Worm (Caenorhabditis elegans): Measurements from ENCODE around the gene rpoa-49.

Gene rpoa-49

ce11 chrII:57873-58272 lies 13.0 kb downstream of the rpoa-49 start:
- TF ChIP-seq nhr-77 (tag; optimal IDR thresholded peaks at IDR 0.05) (no peak), aly-2 (tag; optimal IDR thresholded peaks at IDR 0.05) (no peak), ZK546.5 (tag; optimal IDR thresholded peaks at IDR 0.05) (no peak), unc-62 (GFP tag; optimal IDR thresholded peaks at IDR 0.05) (no peak), nhr-21 (tag; optimal IDR thresholded peaks at IDR 0.05) (no peak), R02D3.7 (tag; optimal IDR thresholded peaks at IDR 0.05) (no peak), sem-4 (tag; optimal IDR thresholded peaks at IDR 0.05) (no peak)

ce11 chrII:60049-60448 lies 15.2 kb downstream of the rpoa-49 start:
- TF ChIP-seq fos-1 (tag; optimal IDR thresholded peaks at IDR 0.05) (peak; percentile 46), nhr-129 (tag; optimal IDR thresholded peaks at IDR 0.05) (peak; percentile 11), unc-55 (GFP tag; optimal IDR thresholded peaks at IDR 0.05) (no peak), elt-1 (tag; optimal IDR thresholded peaks at IDR 0.05) (no peak), nhr-77 (tag; optimal IDR thresholded peaks at IDR 0.05) (no peak), alr-1 (tag; optimal IDR thresholded peaks at IDR 0.05) (no peak), nhr-21 (tag; optimal IDR thresholded peaks at IDR 0.05) (peak; percentile 29), unc-62 (GFP tag; optimal IDR thresholded peaks at IDR 0.05) (no peak), R02D3.7 (tag; optimal IDR thresholded peaks at IDR 0.05) (no peak), nhr-25 (tag; optimal IDR thresholded peaks at IDR 0.05) (peak; percentile 61)

- no peak for TF ChIP-seq F13H6.1 (tag; optimal IDR thresholded peaks at IDR 0.05)
- no peak for TF ChIP-seq peb-1 (tag; optimal IDR thresholded peaks at IDR 0.05)
- TF ChIP-seq sem-4 (tag; optimal IDR thresholded peaks at IDR 0.05) = no peak
- no peak for TF ChIP-seq Y55F3AM.14 (GFP tag; optimal IDR thresholded peaks at IDR 0.05)
- TF ChIP-seq snpc-4 (tag; optimal IDR thresholded peaks at IDR 0.05) = no peak
- TF ChIP-seq nhr-23 (tag; optimal IDR thresholded peaks at IDR 0.05) = no peak
- no peak for TF ChIP-seq ama-1 (optimal IDR thresholded peaks at IDR 0.05)
- no peak for TF ChIP-seq fos-1 (tag; optimal IDR thresholded peaks at IDR 0.05)
- TF ChIP-seq ztf-1 (GFP tag; conservative IDR thresholded peaks at IDR 0.05) = no peak
- TF ChIP-seq egl-27 (tag; optimal IDR thresholded peaks at IDR 0.05) = no peak
- no peak for TF ChIP-seq ZK546.5 (tag; optimal IDR thresholded peaks at IDR 0.05)
- TF ChIP-seq lin-11 (tag; optimal IDR thresholded peaks at IDR 0.05) = no peak
- TF ChIP-seq alr-1 (tag; optimal IDR thresholded peaks at IDR 0.05) = no peak
- no peak for TF ChIP-seq unc-62 (GFP tag; optimal IDR thresholded peaks at IDR 0.05)
- TF ChIP-seq zag-1 (tag; optimal IDR thresholded peaks at IDR 0.05) = no peak
- no peak for TF ChIP-seq nhr-11 (tag; optimal IDR thresholded peaks at IDR 0.05)
- no peak for TF ChIP-seq sma-9 (GFP tag; optimal IDR thresholded peaks at IDR 0.05)
- no peak for TF ChIP-seq sma-9 (tag; optimal IDR thresholded peaks at IDR 0.05)
Observed at ce11 chrII:61013-61412, 16.2 kb downstream of the rpoa-49 start, which contains the start of gene C23H3.2. TSS of gene C23H3.2 (plus strand) at chrII:61313.

- TF ChIP-seq fos-1 (tag; optimal IDR thresholded peaks at IDR 0.05) = peak; percentile 76
- TF ChIP-seq ceh-16 (tag; optimal IDR thresholded peaks at IDR 0.05) = no peak
Observed at ce11 chrII:65484-65883, 20.6 kb downstream of the rpoa-49 start.

- TF ChIP-seq aly-2 (tag; optimal IDR thresholded peaks at IDR 0.05) = no peak
- TF ChIP-seq nhr-21 (tag; optimal IDR thresholded peaks at IDR 0.05) = peak; percentile 67
- no peak for TF ChIP-seq skn-1 (tag; optimal IDR thresholded peaks at IDR 0.05)
- no peak for TF ChIP-seq elt-1 (tag; optimal IDR thresholded peaks at IDR 0.05)
- TF ChIP-seq nhr-129 (tag; optimal IDR thresholded peaks at IDR 0.05) = no peak
- no peak for TF ChIP-seq zag-1 (tag; optimal IDR thresholded peaks at IDR 0.05)
- TF ChIP-seq snpc-4 (tag; optimal IDR thresholded peaks at IDR 0.05) = no peak
- no peak for TF ChIP-seq nhr-23 (tag; optimal IDR thresholded peaks at IDR 0.05)
- TF ChIP-seq C34F6.9 (tag; optimal IDR thresholded peaks at IDR 0.05) = peak; percentile 29
- TF ChIP-seq egl-27 (tag; optimal IDR thresholded peaks at IDR 0.05) = no peak
- TF ChIP-seq peb-1 (tag; optimal IDR thresholded peaks at IDR 0.05) = peak; percentile 95
- no peak for TF ChIP-seq nhr-6 (tag; optimal IDR thresholded peaks at IDR 0.05)
- TF ChIP-seq lsy-2 (tag; optimal IDR thresholded peaks at IDR 0.05) = peak in 1 of 2 experiments; percentile 40
- peak; percentile 63 for TF ChIP-seq blmp-1 (tag; optimal IDR thresholded peaks at IDR 0.05; ENCODE audit: insufficient read depth)
- peak; percentile 73 for TF ChIP-seq nhr-25 (tag; optimal IDR thresholded peaks at IDR 0.05)
- TF ChIP-seq mdl-1 (tag; optimal IDR thresholded peaks at IDR 0.05) = peak in 1 of 2 experiments; percentile 29
- TF ChIP-seq ZK546.5 (tag; optimal IDR thresholded peaks at IDR 0.05) = no peak
- no peak for TF ChIP-seq nhr-237 (tag; optimal IDR thresholded peaks at IDR 0.05)
- TF ChIP-seq nhr-11 (tag; optimal IDR thresholded peaks at IDR 0.05) = no peak
- TF ChIP-seq lin-11 (tag; optimal IDR thresholded peaks at IDR 0.05) = no peak
- no peak for TF ChIP-seq sma-9 (GFP tag; optimal IDR thresholded peaks at IDR 0.05)
- TF ChIP-seq sma-9 (tag; optimal IDR thresholded peaks at IDR 0.05) = no peak
- no peak for TF ChIP-seq crh-2 (tag; optimal IDR thresholded peaks at IDR 0.05)
- no peak for TF ChIP-seq mbf-1 (tag; optimal IDR thresholded peaks at IDR 0.05)
- TF ChIP-seq nhr-10 (tag; optimal IDR thresholded peaks at IDR 0.05) = no peak
- TF ChIP-seq nhr-12 (tag; optimal IDR thresholded peaks at IDR 0.05) = no peak
- TF ChIP-seq unc-62 (GFP tag; optimal IDR thresholded peaks at IDR 0.05) = no peak
- no peak for TF ChIP-seq ztf-11 (tag; optimal IDR thresholded peaks at IDR 0.05)
- TF ChIP-seq mab-5 (tag; optimal IDR thresholded peaks at IDR 0.05) = no peak
- TF ChIP-seq nhr-77 (tag; optimal IDR thresholded peaks at IDR 0.05) = no peak
- peak; percentile 78 for TF ChIP-seq fos-1 (tag; optimal IDR thresholded peaks at IDR 0.05)
- peak; percentile 68 for TF ChIP-seq sem-4 (tag; optimal IDR thresholded peaks at IDR 0.05)
- TF ChIP-seq Y55F3AM.14 (GFP tag; optimal IDR thresholded peaks at IDR 0.05) = peak; percentile 23
- TF ChIP-seq lin-13 (GFP tag; optimal IDR thresholded peaks at IDR 0.05) = no peak
- peak; percentile 71 for TF ChIP-seq sma-3 (GFP tag; optimal IDR thresholded peaks at IDR 0.05)
- no peak for TF ChIP-seq ztf-1 (GFP tag; conservative IDR thresholded peaks at IDR 0.05)
- peak; percentile 41 for TF ChIP-seq F13H6.1 (tag; optimal IDR thresholded peaks at IDR 0.05)
Observed at ce11 chrII:66322-66721, 21.5 kb downstream of the rpoa-49 start.
